Fruit fly (Drosophila melanogaster) whole organism: ENCODE results near the gene side.

Source experiments
- CG8478 ChIP-seq: fragments of >200 bp; optimal IDR thresholded peaks from 2 replicates; lab custom pipeline; 2018; ENCODE audit warnings: inconsistent platforms
- Dll ChIP-seq: fragments of >200 bp; optimal IDR thresholded peaks from 2 replicates; lab custom pipeline; 2017
- pan ChIP-seq: fragments of >200 bp; optimal IDR thresholded peaks from 2 replicates; lab custom pipeline; 2017

- TF ChIP-seq Dll (no peak), CG8478 (lab: Kevin White, UChicago) (no peak), pan (lab: Kevin White, UChicago) (no peak)
Measured at dm6 chr3R:27437308-27437707, at the start of gene side.
